Fruit fly (Drosophila melanogaster): Measurements from ENCODE around the gene CG46465.

The CG46465 gene

dm6 chr2L:19010566-19010965 lies 18.3 kb downstream of the CG46465 start, which contains the start of gene robl37BC:
TSS of gene robl37BC (plus strand) at chr2L:19010866.
- TF ChIP-seq CG17801 (GFP tag; optimal IDR thresholded peaks at IDR 0.05; ENCODE audit: partially characterized antibody) = no peak

dm6 chr2L:19011895-19012645 lies 19.8 kb downstream of the CG46465 start:
- TF ChIP-seq CG17801 (GFP tag; optimal IDR thresholded peaks at IDR 0.05; ENCODE audit: partially characterized antibody) = no peak

- no peak for TF ChIP-seq CG17801 (GFP tag; optimal IDR thresholded peaks at IDR 0.05; ENCODE audit: partially characterized antibody)
Measured at dm6 chr2L:19012776-19013328, 20.6 kb downstream of the CG46465 start.

dm6 chr2L:19014032-19014880 lies 22.0 kb downstream of the CG46465 start:
- TF ChIP-seq CG17801 (GFP tag; optimal IDR thresholded peaks at IDR 0.05; ENCODE audit: partially characterized antibody) = no peak

- no peak for TF ChIP-seq CG17801 (GFP tag; optimal IDR thresholded peaks at IDR 0.05; ENCODE audit: partially characterized antibody)
Measured at dm6 chr2L:19014881-19015366, 22.6 kb downstream of the CG46465 start.

dm6 chr2L:19015628-19016027 lies 23.3 kb downstream of the CG46465 start:
- no peak for TF ChIP-seq CG17801 (GFP tag; optimal IDR thresholded peaks at IDR 0.05; ENCODE audit: partially characterized antibody)

- TF ChIP-seq CG17801 (GFP tag; optimal IDR thresholded peaks at IDR 0.05; ENCODE audit: partially characterized antibody) = no peak
Measured at dm6 chr2L:19017060-19017459, 24.8 kb downstream of the CG46465 start.

dm6 chr2L:19018266-19018665 lies 26.0 kb downstream of the CG46465 start:
- no peak for TF ChIP-seq CG17801 (GFP tag; optimal IDR thresholded peaks at IDR 0.05; ENCODE audit: partially characterized antibody)

- TF ChIP-seq CG17801 (GFP tag; optimal IDR thresholded peaks at IDR 0.05; ENCODE audit: partially characterized antibody) = no peak
Measured at dm6 chr2L:19019160-19019592, 26.9 kb downstream of the CG46465 start.

- TF ChIP-seq CG17801 (GFP tag; optimal IDR thresholded peaks at IDR 0.05; ENCODE audit: partially characterized antibody) = no peak
Measured at dm6 chr2L:19019640-19020039, 27.3 kb downstream of the CG46465 start.

- no peak for TF ChIP-seq CG17801 (GFP tag; optimal IDR thresholded peaks at IDR 0.05; ENCODE audit: partially characterized antibody)
Measured at dm6 chr2L:19021278-19022220, 29.3 kb downstream of the CG46465 start.

- TF ChIP-seq CG17801 (GFP tag; optimal IDR thresholded peaks at IDR 0.05; ENCODE audit: partially characterized antibody) = no peak
Measured at dm6 chr2L:19022221-19022516, 29.9 kb downstream of the CG46465 start, which contains the start of gene CG15172. TSS of gene CG15172 (plus strand) at chr2L:19022417.

dm6 chr2L:19023972-19024743 lies 31.9 kb downstream of the CG46465 start:
- no peak for TF ChIP-seq CG17801 (GFP tag; optimal IDR thresholded peaks at IDR 0.05; ENCODE audit: partially characterized antibody)

- no peak for TF ChIP-seq CG17801 (GFP tag; optimal IDR thresholded peaks at IDR 0.05; ENCODE audit: partially characterized antibody)
Measured at dm6 chr2L:19024744-19025059, 32.4 kb downstream of the CG46465 start.

All from ovary, adult (tissue).